Fruit fly (Drosophila melanogaster) whole organism, embryonic: Measurements from ENCODE around the gene defl.

Experiments used
- Asciz ChIP-seq: fragments of 200-800 bp; sonication (Bioruptor generic); optimal IDR thresholded peaks from 2 replicates; lab custom pipeline; 2017; ENCODE audit warnings: missing biosample characterization, mild to moderate bottlenecking, missing genetic modification characterization, missing genetic modification reagents
- B-H1 ChIP-seq: fragments of 200-800 bp; sonication (Bioruptor generic); IDR thresholded peaks from 3 replicates; pipeline ENCODE4 v1.3.6; 2022; ENCODE audit warnings: missing biosample characterization, missing genetic modification characterization
- CG10147 ChIP-seq: fragments of 200-800 bp; sonication (Bioruptor generic); optimal IDR thresholded peaks from 2 replicates; lab custom pipeline; 2019; ENCODE audit warnings: missing biosample characterization, mild to moderate bottlenecking, missing genetic modification characterization, moderate library complexity
- CG10267 ChIP-seq: fragments of 200-800 bp; sonication (Bioruptor generic); optimal IDR thresholded peaks from 2 replicates; lab custom pipeline; 2018; ENCODE audit warnings: missing biosample characterization, mild to moderate bottlenecking, missing genetic modification characterization, moderate library complexity
- CG10366 ChIP-seq: fragments of 200-800 bp; sonication (Bioruptor generic); IDR thresholded peaks from 2 replicates; pipeline ENCODE4 v1.3.6; 2022; ENCODE audit warnings: missing biosample characterization, missing genetic modification characterization
- CG10959 ChIP-seq: fragments of 200-800 bp; sonication (Bioruptor generic); IDR thresholded peaks from 2 replicates; pipeline ENCODE4 v1.3.6; 2022; ENCODE audit warnings: missing biosample characterization, missing genetic modification characterization
- CG10979 ChIP-seq: fragments of 200-800 bp; sonication (Bioruptor generic); optimal IDR thresholded peaks from 2 replicates; lab custom pipeline; 2018; ENCODE audit warnings: missing biosample characterization, mild to moderate bottlenecking, missing genetic modification characterization, moderate library complexity
- CG13123 ChIP-seq: fragments of 200-800 bp; sonication (Bioruptor generic); optimal IDR thresholded peaks from 2 replicates; lab custom pipeline; 2016; ENCODE audit warnings: missing biosample characterization, missing genetic modification characterization
- CG15696 ChIP-seq: fragments of 200-800 bp; sonication (Bioruptor generic); optimal IDR thresholded peaks from 2 replicates; lab custom pipeline; 2019; ENCODE audit warnings: missing biosample characterization, mild to moderate bottlenecking, missing genetic modification characterization, moderate library complexity
- CG17328 ChIP-seq: fragments of 200-800 bp; sonication (Bioruptor generic); IDR thresholded peaks from 2 replicates; pipeline ENCODE4 v1.3.6; 2022; ENCODE audit warnings: missing biosample characterization, missing genetic modification characterization
- CG17359 ChIP-seq: fragments of 200-800 bp; sonication (Bioruptor generic); optimal IDR thresholded peaks from 3 replicates; lab custom pipeline; 2018; ENCODE audit warnings: missing biosample characterization, mild to moderate bottlenecking, missing genetic modification characterization, moderate library complexity
- CG17612 ChIP-seq: fragments of 200-800 bp; sonication (Bioruptor generic); IDR thresholded peaks from 2 replicates; pipeline ENCODE4 v1.3.6; 2022; ENCODE audit warnings: missing biosample characterization, missing genetic modification characterization
- CG17912 ChIP-seq: fragments of 200-800 bp; sonication (Bioruptor generic); optimal IDR thresholded peaks from 2 replicates; lab custom pipeline; 2018; ENCODE audit warnings: missing biosample characterization, mild to moderate bottlenecking, missing genetic modification characterization
- CG18476 ChIP-seq: fragments of 200-800 bp; sonication (Bioruptor generic); optimal IDR thresholded peaks from 2 replicates; lab custom pipeline; 2016; ENCODE audit warnings: missing biosample characterization, mild to moderate bottlenecking, missing genetic modification characterization
- CG18619 ChIP-seq: fragments of 200-800 bp; sonication (Bioruptor generic); optimal IDR thresholded peaks from 3 replicates; lab custom pipeline; 2017; ENCODE audit warnings: missing biosample characterization, mild to moderate bottlenecking, missing genetic modification characterization
- CG2120 ChIP-seq: fragments of 200-800 bp; sonication (Bioruptor generic); optimal IDR thresholded peaks from 3 replicates; lab custom pipeline; 2016; ENCODE audit warnings: missing biosample characterization, missing genetic modification characterization
- CG3281 ChIP-seq: fragments of 200-800 bp; sonication (Bioruptor generic); optimal IDR thresholded peaks from 3 replicates; lab custom pipeline; 2017; ENCODE audit warnings: missing biosample characterization, mild to moderate bottlenecking, missing genetic modification characterization
- CG3407 ChIP-seq: fragments of 200-800 bp; sonication (Bioruptor generic); optimal IDR thresholded peaks from 2 replicates; lab custom pipeline; 2018; ENCODE audit warnings: missing biosample characterization, mild to moderate bottlenecking, missing genetic modification characterization
- CG5953 ChIP-seq: fragments of 200-800 bp; sonication (Bioruptor generic); IDR thresholded peaks from 2 replicates; pipeline ENCODE4 v1.3.6; 2022; ENCODE audit warnings: missing biosample characterization, missing genetic modification characterization
- CG7745 ChIP-seq: fragments of 200-800 bp; sonication (Bioruptor generic); optimal IDR thresholded peaks from 2 replicates; lab custom pipeline; 2018; ENCODE audit warnings: missing biosample characterization, mild to moderate bottlenecking, missing genetic modification characterization, moderate library complexity
- CG7839 ChIP-seq: fragments of 200-800 bp; sonication (Bioruptor generic); optimal IDR thresholded peaks from 3 replicates; lab custom pipeline; 2018; ENCODE audit warnings: missing biosample characterization, mild to moderate bottlenecking, missing genetic modification characterization, moderate library complexity
- CG8765 ChIP-seq: fragments of 200-800 bp; sonication (Bioruptor generic); IDR thresholded peaks from 2 replicates; pipeline ENCODE4 v1.3.6; 2022; ENCODE audit warnings: missing biosample characterization, missing genetic modification characterization
- Camta ChIP-seq: fragments of 200-800 bp; sonication (Bioruptor generic); optimal IDR thresholded peaks from 2 replicates; lab custom pipeline; 2016; ENCODE audit warnings: missing biosample characterization, missing genetic modification characterization
- Doc3 ChIP-seq: fragments of 200-800 bp; sonication (Bioruptor generic); IDR thresholded peaks from 3 replicates; pipeline ENCODE4 v1.3.6; 2022; ENCODE audit warnings: missing biosample characterization, missing genetic modification characterization; ENCODE audit not compliant: partially characterized antibody
- Dref ChIP-seq: fragments of 200-800 bp; sonication (Bioruptor generic); IDR thresholded peaks from 2 replicates; pipeline ENCODE4 v1.3.6; 2022; ENCODE audit warnings: missing biosample characterization, missing genetic modification characterization
- Hey ChIP-seq: fragments of 200-800 bp; sonication (Bioruptor generic); optimal IDR thresholded peaks from 3 replicates; lab custom pipeline; 2018; ENCODE audit warnings: missing biosample characterization, mild to moderate bottlenecking, missing genetic modification characterization
- Kr ChIP-seq: fragments of 200-800 bp; sonication (Bioruptor generic); optimal IDR thresholded peaks from 2 replicates; lab custom pipeline; 2017; ENCODE audit warnings: missing biosample characterization, mild to moderate bottlenecking, missing genetic modification characterization
- MBD-R2 ChIP-seq: fragments of 200-800 bp; sonication (Bioruptor generic); IDR thresholded peaks from 2 replicates; pipeline ENCODE4 v1.3.6; 2022; ENCODE audit warnings: missing biosample characterization, missing genetic modification characterization
- Meics ChIP-seq: fragments of 200-800 bp; sonication (Bioruptor generic); optimal IDR thresholded peaks from 2 replicates; lab custom pipeline; 2017; ENCODE audit warnings: missing biosample characterization, mild to moderate bottlenecking, missing genetic modification characterization
- NC2α ChIP-seq: fragments of 200-800 bp; sonication (Bioruptor generic); optimal IDR thresholded peaks from 2 replicates; lab custom pipeline; 2016; ENCODE audit warnings: missing biosample characterization, missing genetic modification characterization
- NK7.1 ChIP-seq: fragments of 200-800 bp; sonication (Bioruptor generic); optimal IDR thresholded peaks from 3 replicates; lab custom pipeline; 2016; ENCODE audit warnings: missing biosample characterization, missing genetic modification characterization
- Ptx1 ChIP-seq: fragments of 200-800 bp; sonication (Bioruptor generic); IDR thresholded peaks from 2 replicates; pipeline ENCODE4 v1.3.6; 2022; ENCODE audit warnings: missing biosample characterization, missing genetic modification characterization
- ara ChIP-seq: fragments of 200-800 bp; sonication (Bioruptor generic); IDR thresholded peaks from 2 replicates; pipeline ENCODE4 v1.3.6; 2022; ENCODE audit warnings: missing biosample characterization, missing genetic modification characterization
- bab2 ChIP-seq: fragments of 200-800 bp; sonication (Bioruptor generic); optimal IDR thresholded peaks from 2 replicates; lab custom pipeline; 2016; ENCODE audit warnings: missing biosample characterization, missing genetic modification characterization
- dysf ChIP-seq: fragments of 200-800 bp; sonication (Bioruptor generic); IDR thresholded peaks from 3 replicates; pipeline ENCODE4 v1.3.6; 2022; ENCODE audit warnings: missing biosample characterization, missing genetic modification characterization
- emc ChIP-seq: fragments of 200-800 bp; sonication (Bioruptor generic); optimal IDR thresholded peaks from 2 replicates; lab custom pipeline; 2016; ENCODE audit warnings: missing biosample characterization, missing genetic modification characterization
- eve ChIP-seq, 2 experiments: fragments of >200 bp; optimal IDR thresholded peaks; 2 replicates each; lab custom pipeline; 2017; ENCODE audit warnings: missing biosample characterization in 2 of 2, missing genetic modification characterization in 2 of 2
- fu2 ChIP-seq: fragments of 200-800 bp; sonication (Bioruptor generic); optimal IDR thresholded peaks from 2 replicates; lab custom pipeline; 2016; ENCODE audit warnings: missing biosample characterization, missing genetic modification characterization
- her ChIP-seq: fragments of 200-800 bp; sonication (Bioruptor generic); optimal IDR thresholded peaks from 2 replicates; lab custom pipeline; 2016; ENCODE audit warnings: missing biosample characterization, missing genetic modification characterization
- lola ChIP-seq, 3 experiments: fragments of >200 bp in 2 of 3; fragments of 200-800 bp in 1 of 3; sonication (Bioruptor generic) in 1 of 3; optimal IDR thresholded peaks; 2 replicates each; lab custom pipeline; 2017 to 2019; ENCODE audit warnings: missing biosample characterization in 3 of 3, missing genetic modification characterization in 3 of 3, mild to moderate bottlenecking in 1 of 3, moderate library complexity in 1 of 3
- peb ChIP-seq: fragments of 200-800 bp; sonication (Bioruptor generic); IDR thresholded peaks from 2 replicates; pipeline ENCODE4 v1.3.6; 2022; ENCODE audit warnings: missing biosample characterization, missing genetic modification characterization
- repo ChIP-seq: fragments of 200-800 bp; sonication (Bioruptor generic); optimal IDR thresholded peaks from 2 replicates; lab custom pipeline; 2016; ENCODE audit warnings: missing biosample characterization, missing genetic modification characterization
- schlank ChIP-seq: fragments of 200-800 bp; sonication (Bioruptor generic); optimal IDR thresholded peaks from 2 replicates; lab custom pipeline; 2018; ENCODE audit warnings: missing biosample characterization, mild to moderate bottlenecking, missing genetic modification characterization
- scrt ChIP-seq: fragments of 200-800 bp; sonication (Bioruptor generic); optimal IDR thresholded peaks from 2 replicates; lab custom pipeline; 2018; ENCODE audit warnings: missing biosample characterization, mild to moderate bottlenecking, missing genetic modification characterization, moderate library complexity
- sens-2 ChIP-seq: fragments of 200-800 bp; sonication (Bioruptor generic); IDR thresholded peaks from 2 replicates; pipeline ENCODE4 v1.3.6; 2022; ENCODE audit warnings: missing biosample characterization, missing genetic modification characterization
- stc ChIP-seq: fragments of 200-800 bp; sonication (Bioruptor generic); IDR thresholded peaks from 2 replicates; pipeline ENCODE4 v1.3.6; 2022; ENCODE audit warnings: missing biosample characterization, missing genetic modification characterization
- tap ChIP-seq: fragments of 200-800 bp; optimal IDR thresholded peaks from 3 replicates; lab custom pipeline; 2019; ENCODE audit warnings: missing biosample characterization, mild to moderate bottlenecking, missing genetic modification characterization, moderate library complexity
- toy ChIP-seq: fragments of 200-800 bp; sonication (Bioruptor generic); IDR thresholded peaks from 2 replicates; pipeline ENCODE4 v1.3.6; 2022; ENCODE audit warnings: missing biosample characterization, missing genetic modification characterization
- usp ChIP-seq: fragments of >200 bp; optimal IDR thresholded peaks from 2 replicates; lab custom pipeline; 2017; ENCODE audit warnings: missing biosample characterization, missing genetic modification characterization
- vfl ChIP-seq: fragments of 200-800 bp; sonication (Bioruptor generic); optimal IDR thresholded peaks from 2 replicates; lab custom pipeline; 2016; ENCODE audit warnings: missing biosample characterization, missing genetic modification characterization
- wdn ChIP-seq: fragments of 200-800 bp; sonication (Bioruptor generic); IDR thresholded peaks from 2 replicates; pipeline ENCODE4 v1.3.6; 2022; ENCODE audit warnings: missing biosample characterization, missing genetic modification characterization
- zfh1 ChIP-seq: fragments of 200-800 bp; sonication (Bioruptor generic); IDR thresholded peaks from 3 replicates; pipeline ENCODE4 v1.3.6; 2022; ENCODE audit warnings: missing biosample characterization, missing genetic modification characterization

defl gene

DNA sequence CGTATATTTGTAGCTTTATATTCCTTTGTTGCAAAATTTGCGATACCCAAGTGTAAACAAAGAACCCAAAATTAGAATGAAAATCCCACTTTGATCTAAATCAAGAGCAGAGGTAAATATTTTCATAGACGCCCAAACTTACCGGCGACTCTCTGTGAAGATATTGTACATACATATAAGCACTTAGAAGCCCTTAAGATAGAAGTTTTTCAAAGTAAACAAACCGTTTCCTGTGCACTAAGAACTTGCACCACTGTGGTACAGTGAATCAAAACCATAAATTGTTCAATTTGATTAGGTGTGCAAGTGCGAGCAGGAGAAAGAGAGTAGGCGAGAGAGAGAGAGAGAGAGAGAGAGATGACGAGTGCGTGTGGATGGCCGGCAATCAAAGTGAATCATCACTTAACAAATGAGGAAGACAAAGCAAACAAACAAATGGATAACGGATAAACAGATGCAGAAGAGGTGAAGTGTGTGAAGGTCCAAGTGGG, 45.2 kb upstream of the defl start (continued):
- TF ChIP-seq CG10959 (GFP tag; lab: Robert Waterston, UW) (no peak), CG10366 (no peak), Dref (no peak), CG7839 (tag; lab: Kevin White, UChicago) (peak; percentile 13), stc (GFP tag; lab: Robert Waterston, UW) (no peak; the same call in 1 of the 2 replicates), CG3281 (GFP tag; lab: Kevin White, UChicago) (no peak), eve (GFP tag; optimal IDR thresholded peaks at IDR 0.05; lab: Kevin White, UChicago) (peak in 1 of 2 experiments; percentile 54), sens-2 (GFP tag; lab: Robert Waterston, UW) (peak; percentile 30; the same call in 1 of the 2 replicates), her (GFP tag; lab: Kevin White, UChicago) (no peak), Hey (no peak), CG3407 (GFP tag; lab: Kevin White, UChicago) (peak; percentile 0), CG17328 (GFP tag; lab: Robert Waterston, UW) (no peak), Meics (GFP tag; lab: Kevin White, UChicago) (no peak), CG17359 (tag; lab: Kevin White, UChicago) (no peak), CG10267 (tag; lab: Kevin White, UChicago) (no peak), NK7.1 (GFP tag; lab: Kevin White, UChicago) (no peak), vfl (GFP tag; lab: Kevin White, UChicago) (no peak), scrt (no peak), CG8765 (GFP tag; lab: Robert Waterston, UW) (no peak), zfh1 (GFP tag; lab: Robert Waterston, UW) (no peak), Asciz (GFP tag; lab: Kevin White, UChicago) (peak; percentile 13), repo (GFP tag; lab: Kevin White, UChicago) (no peak), B-H1 (no peak), NC2α (GFP tag; lab: Kevin White, UChicago) (no peak), wdn (no peak), fu2 (GFP tag; lab: Kevin White, UChicago) (no peak), Kr (no peak), Ptx1 (no peak), CG17912 (GFP tag; lab: Kevin White, UChicago) (no peak), CG7745 (tag; lab: Kevin White, UChicago) (peak; percentile 28), CG18619 (GFP tag; lab: Kevin White, UChicago) (no peak), bab2 (GFP tag; lab: Kevin White, UChicago) (no peak), peb (GFP tag; lab: Robert Waterston, UW) (no peak), toy (no peak), CG17612 (GFP tag; lab: Robert Waterston, UW) (no peak), emc (GFP tag; lab: Kevin White, UChicago) (no peak), Doc3 (no peak), CG18476 (no peak), CG2120 (no peak), CG10979 (tag; lab: Kevin White, UChicago) (peak; percentile 27), ara (GFP tag; lab: Robert Waterston, UW) (no peak), tap (tag; lab: Kevin White, UChicago) (peak; percentile 2), CG13123 (GFP tag; lab: Kevin White, UChicago) (peak; percentile 18), CG5953 (no peak), CG15696 (no peak), MBD-R2 (GFP tag; lab: Robert Waterston, UW) (no peak), CG10147 (GFP tag; lab: Kevin White, UChicago) (no peak), lola (GFP tag; optimal IDR thresholded peaks at IDR 0.05; lab: Kevin White, UChicago) (peak in 1 of 3 experiments; percentile 24), usp (GFP tag; lab: Kevin White, UChicago) (no peak), Camta (no peak), schlank (no peak), dysf (GFP tag; lab: Robert Waterston, UW) (no peak)
